Worm (Caenorhabditis elegans) whole organism, L4 larva: ENCODE measurements around the gene ptc-3.
A peak's percentile ranks its signal among the peaks of the same experiment; 100 is the strongest.

Experiments used
- F26F4.8 ChIP-seq: fragments of 200-800 bp; sonication (Bioruptor generic); conservative IDR thresholded peaks from 2 replicates; pipeline ENCODE4 v1.3.6; 2022; ENCODE audit warnings: missing genetic modification characterization, missing compliant biosample characterization
- F44E2.7 ChIP-seq: fragments of 200-800 bp; sonication (Bioruptor generic); IDR thresholded peaks from 2 replicates; pipeline ENCODE4 v2.1.2; 2022; ENCODE audit warnings: missing genetic modification characterization, missing compliant biosample characterization
- F49E8.2 ChIP-seq: sonication (generic microtip); optimal IDR thresholded peaks from 2 replicates; lab custom pipeline; 2016; ENCODE audit warnings: missing compliant biosample characterization, mild to moderate bottlenecking, missing genetic modification characterization, borderline replicate concordance
- T26A8.4 ChIP-seq: fragments of 200-800 bp; sonication (Bioruptor generic); IDR thresholded peaks from 2 replicates; pipeline ENCODE4 v1.3.6; 2022; ENCODE audit warnings: missing genetic modification characterization, missing compliant biosample characterization
- Y75B8A.6 ChIP-seq: fragments of 200-800 bp; sonication (Bioruptor generic); IDR thresholded peaks from 2 replicates; pipeline ENCODE4 v1.3.6; 2022; ENCODE audit warnings: missing genetic modification reagents, missing genetic modification characterization, missing compliant biosample characterization
- aha-1 ChIP-seq: fragments of 150-350 bp; peaks from one replicate; lab custom pipeline; 2014; ENCODE audit warnings: missing biosample characterization, missing genetic modification characterization
- arid-1 ChIP-seq: fragments of 200-800 bp; sonication (Bioruptor generic); conservative IDR thresholded peaks from 2 replicates; pipeline ENCODE4 v1.3.6; 2022; ENCODE audit warnings: missing genetic modification reagents, missing genetic modification characterization, missing compliant biosample characterization
- ceh-62 ChIP-seq: sonication (generic microtip); optimal IDR thresholded peaks from 2 replicates; lab custom pipeline; 2017; ENCODE audit warnings: missing biosample characterization, missing genetic modification characterization
- daf-16 ChIP-seq, 3 experiments: sonication (generic microtip); optimal IDR thresholded peaks; 2 replicates each; lab custom pipeline; 2016 to 2017; ENCODE audit warnings: missing genetic modification characterization in 3 of 3, missing genetic modification reagents in 3 of 3, mild to moderate bottlenecking in 2 of 3, missing compliant biosample characterization in 2 of 3, missing biosample characterization in 1 of 3, moderate library complexity in 1 of 3
- dmd-6 ChIP-seq: fragments of 200-800 bp; sonication (Bioruptor generic); IDR thresholded peaks from 2 replicates; pipeline ENCODE4 v1.3.6; 2022; ENCODE audit warnings: missing genetic modification reagents, missing genetic modification characterization, missing compliant biosample characterization
- dmd-8 ChIP-seq: fragments of 200-800 bp; sonication (Bioruptor generic); IDR thresholded peaks from 2 replicates; pipeline ENCODE4 v1.3.6; 2022; ENCODE audit warnings: missing genetic modification characterization, missing compliant biosample characterization
- dmd-9 ChIP-seq: fragments of 200-800 bp; sonication (Bioruptor generic); IDR thresholded peaks from 2 replicates; pipeline ENCODE4 v1.3.6; 2022; ENCODE audit warnings: missing genetic modification reagents, missing genetic modification characterization, missing compliant biosample characterization
- dve-1 ChIP-seq: sonication (generic microtip); optimal IDR thresholded peaks from 2 replicates; lab custom pipeline; 2017; ENCODE audit warnings: antibody characterized with exemption, mild to moderate bottlenecking, missing genetic modification characterization, missing compliant biosample characterization; ENCODE audit not compliant: insufficient read depth
- hlh-11 ChIP-seq: fragments of 200-800 bp; sonication (Bioruptor generic); optimal IDR thresholded peaks from 2 replicates; lab custom pipeline; 2018; ENCODE audit warnings: mild to moderate bottlenecking, missing genetic modification characterization, missing compliant biosample characterization
- hlh-30 ChIP-seq: sonication (generic microtip); optimal IDR thresholded peaks from 2 replicates; lab custom pipeline; 2017; ENCODE audit warnings: antibody characterized with exemption, mild to moderate bottlenecking, missing genetic modification characterization, missing compliant biosample characterization; ENCODE audit not compliant: insufficient read depth
- jun-1 ChIP-seq: fragments of 150-350 bp; optimal IDR thresholded peaks from 2 replicates; lab custom pipeline; 2014; ENCODE audit warnings: missing biosample characterization, missing genetic modification reagents, missing genetic modification characterization
- lim-7 ChIP-seq: fragments of 200-800 bp; sonication (Bioruptor generic); IDR thresholded peaks from 2 replicates; pipeline ENCODE4 v1.3.6; 2022; ENCODE audit warnings: missing genetic modification characterization, missing compliant biosample characterization
- lin-15B ChIP-seq: fragments of 150-350 bp; sonication (generic microtip); optimal IDR thresholded peaks from 3 replicates; lab custom pipeline; 2014; ENCODE audit warnings: missing biosample characterization, missing genetic modification characterization
- lin-29 ChIP-seq: fragments of 200-800 bp; sonication (Bioruptor generic); IDR thresholded peaks from 2 replicates; pipeline ENCODE4 v1.3.6; 2022; ENCODE audit warnings: missing genetic modification reagents, missing genetic modification characterization, missing compliant biosample characterization
- lsy-2 ChIP-seq, 2 experiments: fragments of 150-350 bp in 1 of 2; sonication (generic microtip) in 1 of 2; optimal IDR thresholded peaks; 2 replicates each; lab custom pipeline; 2014 to 2017; ENCODE audit warnings: missing biosample characterization in 2 of 2, missing genetic modification characterization in 2 of 2
- madf-9 ChIP-seq: fragments of 200-800 bp; sonication (Bioruptor generic); conservative IDR thresholded peaks from 2 replicates; pipeline ENCODE4 v1.3.6; 2022; ENCODE audit warnings: missing genetic modification reagents, missing genetic modification characterization, missing compliant biosample characterization
- mdl-1 ChIP-seq, 2 experiments: fragments of 150-350 bp in 1 of 2; sonication (generic microtip) in 1 of 2; optimal IDR thresholded peaks; 2 replicates each; lab custom pipeline; 2014 to 2017; ENCODE audit warnings: missing biosample characterization in 2 of 2, missing genetic modification characterization in 2 of 2
- mep-1 ChIP-seq: fragments of 150-350 bp; sonication (generic microtip); optimal IDR thresholded peaks from 3 replicates; lab custom pipeline; 2014; ENCODE audit warnings: missing biosample characterization, missing genetic modification characterization
- nhr-28 ChIP-seq: fragments of 150-350 bp; optimal IDR thresholded peaks from 2 replicates; lab custom pipeline; 2014; ENCODE audit warnings: missing biosample characterization, missing genetic modification characterization
- nhr-42 ChIP-seq: fragments of 200-800 bp; sonication (Bioruptor generic); IDR thresholded peaks from 2 replicates; pipeline ENCODE4 v1.3.6; 2022; ENCODE audit warnings: missing genetic modification characterization, missing compliant biosample characterization
- nhr-6 ChIP-seq: fragments of 150-350 bp; optimal IDR thresholded peaks from 2 replicates; lab custom pipeline; 2014; ENCODE audit warnings: missing biosample characterization, missing genetic modification characterization
- nhr-77 ChIP-seq: fragments of 150-350 bp; optimal IDR thresholded peaks from 2 replicates; lab custom pipeline; 2014; ENCODE audit warnings: missing biosample characterization, missing genetic modification characterization
- pha-4 ChIP-seq, 2 experiments: fragments of 150-350 bp in 1 of 2; fragments of 200-800 bp in 1 of 2; sonication (Bioruptor generic) in 1 of 2; IDR thresholded peaks in 1 of 2; optimal IDR thresholded peaks in 1 of 2; 2 replicates each; pipeline versions ENCODE4 v1.3.6 to Lab custom; 2014 to 2022; ENCODE audit warnings: missing genetic modification characterization in 2 of 2, missing genetic modification reagents in 2 of 2, missing biosample characterization in 1 of 2, missing compliant biosample characterization in 1 of 2
- php-3 ChIP-seq: fragments of 200-800 bp; sonication (Bioruptor generic); IDR thresholded peaks from 2 replicates; pipeline ENCODE4 v1.3.6; 2022; ENCODE audit warnings: missing genetic modification reagents, missing genetic modification characterization, missing compliant biosample characterization
- sdz-12 ChIP-seq: fragments of 200-800 bp; sonication (Bioruptor generic); optimal IDR thresholded peaks from 2 replicates; lab custom pipeline; 2018; ENCODE audit warnings: mild to moderate bottlenecking, missing genetic modification characterization, missing compliant biosample characterization
- set-16 ChIP-seq: fragments of 200-800 bp; sonication (Bioruptor generic); IDR thresholded peaks from 2 replicates; pipeline ENCODE4 v1.3.6; 2022; ENCODE audit warnings: missing genetic modification reagents, missing genetic modification characterization, missing compliant biosample characterization
- skn-1 ChIP-seq: fragments of 150-350 bp; optimal IDR thresholded peaks from 2 replicates; lab custom pipeline; 2014; ENCODE audit warnings: missing biosample characterization, missing genetic modification characterization
- snpc-1.2 ChIP-seq: fragments of 200-800 bp; sonication (Bioruptor generic); IDR thresholded peaks from 2 replicates; pipeline ENCODE4 v1.3.6; 2022; ENCODE audit warnings: missing genetic modification reagents, missing genetic modification characterization, missing compliant biosample characterization
- snpc-4 ChIP-seq: fragments of 150-350 bp; optimal IDR thresholded peaks from 2 replicates; lab custom pipeline; 2014; ENCODE audit warnings: missing biosample characterization, missing genetic modification characterization
- spr-1 ChIP-seq: sonication (generic microtip); optimal IDR thresholded peaks from 2 replicates; lab custom pipeline; 2016; ENCODE audit warnings: mild to moderate bottlenecking, missing genetic modification characterization, missing compliant biosample characterization
- unc-62 ChIP-seq, 3 experiments: fragments of 150-350 bp in 1 of 3; sonication (generic microtip); optimal IDR thresholded peaks in 2 of 3; peaks in 1 of 3; 1 replicate in 1 of 3; 2 replicates in 2 of 3; lab custom pipeline; 2014 to 2017; ENCODE audit warnings: missing biosample characterization in 3 of 3, missing genetic modification characterization in 3 of 3, missing genetic modification reagents in 3 of 3, missing genotype in 1 of 3
- vab-7 ChIP-seq: fragments of 200-800 bp; sonication (Bioruptor generic); IDR thresholded peaks from 2 replicates; pipeline ENCODE4 v1.3.6; 2022; ENCODE audit warnings: missing genetic modification reagents, missing genetic modification characterization, missing compliant biosample characterization
- zfp-2 ChIP-seq: sonication (generic microtip); optimal IDR thresholded peaks from 2 replicates; lab custom pipeline; 2016; ENCODE audit warnings: mild to moderate bottlenecking, missing genetic modification characterization, missing compliant biosample characterization
- ztf-7 ChIP-seq: fragments of 150-350 bp; optimal IDR thresholded peaks from 2 replicates; lab custom pipeline; 2014; ENCODE audit warnings: missing biosample characterization, missing genetic modification characterization

Gene ptc-3

DNA sequence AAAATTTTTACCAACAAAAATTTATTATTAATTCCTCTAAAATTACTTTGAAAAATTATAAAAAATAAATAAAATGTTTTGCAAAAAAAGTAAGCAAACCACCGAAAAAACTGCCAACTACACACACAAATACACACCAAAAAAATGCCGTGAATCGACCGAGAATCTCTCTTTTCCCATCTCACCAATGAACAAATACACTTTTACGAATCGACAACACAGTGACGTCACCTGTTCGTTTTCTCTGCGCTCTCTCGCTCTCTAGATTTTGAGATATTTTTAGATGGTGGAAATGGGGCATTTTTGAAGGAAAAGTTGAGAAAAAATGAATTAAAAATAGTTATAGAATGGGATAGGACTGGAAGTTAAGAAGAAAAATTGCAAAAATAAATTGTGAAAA, 20.3 kb downstream of the ptc-3 start:
- TF ChIP-seq nhr-42 (GFP tag; lab: Robert Waterston, UW), result no peak
- TF ChIP-seq aha-1, result peak; percentile 36
- TF ChIP-seq nhr-6, result peak; percentile 25
- TF ChIP-seq nhr-28 (tag; lab: Kevin White, UChicago), result peak; percentile 53
- TF ChIP-seq set-16, result no peak
- peak in 1 of 2 experiments; percentile 11 for TF ChIP-seq daf-16 (GFP tag; optimal IDR thresholded peaks at IDR 0.05; lab: Kevin White, UChicago)
- peak; percentile 40 for TF ChIP-seq daf-16 (tag; optimal IDR thresholded peaks at IDR 0.05; lab: Kevin White, UChicago)
- no peak for TF ChIP-seq vab-7 (GFP tag; lab: Robert Waterston, UW)
- TF ChIP-seq lin-29, result no peak
- TF ChIP-seq dmd-6, result peak; percentile 22; the same call in 1 of the 2 replicates
- no peak for TF ChIP-seq ceh-62 (tag; lab: Kevin White, UChicago)
- TF ChIP-seq php-3 (GFP tag; lab: Robert Waterston, UW), result no peak
- TF ChIP-seq lsy-2 (tag; optimal IDR thresholded peaks at IDR 0.05; lab: Kevin White, UChicago), result peak in 1 of 2 experiments; percentile 38
- no peak for TF ChIP-seq unc-62 (GFP tag; optimal IDR thresholded peaks at IDR 0.05 in 1 of 2; lab: Kevin White, UChicago)
- no peak for TF ChIP-seq unc-62 (tag; optimal IDR thresholded peaks at IDR 0.05; lab: Kevin White, UChicago)
- no peak for TF ChIP-seq pha-4 (GFP tag; IDR thresholded peaks at IDR 0.05; lab: Robert Waterston, UW)
- peak; percentile 50 for TF ChIP-seq pha-4 (tag; optimal IDR thresholded peaks at IDR 0.05; lab: Kevin White, UChicago)
- TF ChIP-seq dmd-9 (GFP tag; lab: Robert Waterston, UW), result no peak
- TF ChIP-seq hlh-11 (tag; lab: Kevin White, UChicago), result peak; percentile 9
- no peak for TF ChIP-seq arid-1 (GFP tag; lab: Robert Waterston, UW)

DNA sequence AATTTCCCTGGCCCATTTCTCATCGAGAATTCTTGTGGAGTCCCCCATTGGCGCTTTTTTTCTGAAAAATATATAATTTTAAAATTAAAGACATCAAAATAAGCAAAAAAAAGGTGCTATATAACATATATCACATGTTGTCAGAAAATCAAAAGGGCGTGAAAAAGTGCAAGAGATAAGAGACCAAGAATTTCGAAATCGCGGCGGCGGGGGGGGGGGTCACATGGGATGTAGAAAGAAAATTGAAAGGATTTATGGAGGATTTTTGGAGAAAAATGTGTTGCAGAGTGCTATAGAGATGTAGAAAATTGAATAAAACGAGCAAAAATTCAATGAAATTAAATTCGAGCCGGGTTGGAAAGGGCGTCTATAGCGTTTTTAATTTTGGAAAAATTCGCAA, 21.2 kb downstream of the ptc-3 start, which contains the start of gene K12H6.6:
Gene K12H6.6, minus strand, starts transcription at position 61 of the 400 bp plus-strand sequence.
- TF ChIP-seq lsy-2 (tag; optimal IDR thresholded peaks at IDR 0.05; lab: Kevin White, UChicago), result peak in 1 of 2 experiments; percentile 24
- TF ChIP-seq hlh-30 (tag; lab: Kevin White, UChicago), result peak; percentile 81
- peak; percentile 11 for TF ChIP-seq dve-1 (tag; lab: Kevin White, UChicago)
- TF ChIP-seq madf-9, result no peak
- TF ChIP-seq F26F4.8 (GFP tag; lab: Robert Waterston, UW), result no peak
- peak; percentile 29 for TF ChIP-seq hlh-11 (tag; lab: Kevin White, UChicago)
- 0 out of 2 replicates have a peak, but pooled peaks have one; percentile 19 for TF ChIP-seq dmd-6
- TF ChIP-seq daf-16 (GFP tag; optimal IDR thresholded peaks at IDR 0.05; lab: Kevin White, UChicago), result no peak
- TF ChIP-seq daf-16 (tag; optimal IDR thresholded peaks at IDR 0.05; lab: Kevin White, UChicago), result peak; percentile 2
- TF ChIP-seq aha-1, result peak; percentile 65
- TF ChIP-seq mep-1 (tag; lab: Kevin White, UChicago), result no peak
- TF ChIP-seq nhr-28 (tag; lab: Kevin White, UChicago), result peak; percentile 17

DNA sequence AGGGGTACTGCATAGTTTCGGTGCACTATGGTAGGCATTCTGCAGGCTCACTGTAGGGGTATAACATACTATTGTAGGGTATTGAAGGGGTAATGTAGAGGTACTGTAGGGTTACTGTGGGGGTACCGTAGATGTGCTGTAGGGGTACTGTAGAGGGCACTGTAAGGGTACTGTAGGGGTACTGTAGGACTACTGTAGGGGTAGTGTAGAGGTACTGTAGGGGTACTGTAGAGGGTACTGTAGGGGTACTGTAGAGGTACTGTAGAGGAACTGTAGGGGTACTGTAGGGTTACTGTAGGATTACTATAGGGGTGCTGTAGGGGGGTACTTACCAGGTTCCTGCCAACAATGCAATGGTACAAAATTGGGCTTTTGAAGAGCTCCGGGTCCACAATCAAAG, 22.2 kb downstream of the ptc-3 start:
- TF ChIP-seq lim-7 (GFP tag; lab: Robert Waterston, UW), result peak; percentile 35; the same call in 1 of the 2 replicates
- TF ChIP-seq dmd-8, result 0 out of 2 replicates have a peak, but pooled peaks have one; percentile 21
- TF ChIP-seq Y75B8A.6 (GFP tag; lab: Robert Waterston, UW), result no peak
- no peak for TF ChIP-seq zfp-2 (tag; lab: Kevin White, UChicago)
- no peak for TF ChIP-seq ztf-7 (tag; lab: Kevin White, UChicago)
- 0 out of 2 replicates have a peak, but pooled peaks have one; percentile 19 for TF ChIP-seq arid-1 (GFP tag; lab: Robert Waterston, UW)
- TF ChIP-seq T26A8.4 (GFP tag; lab: Robert Waterston, UW), result no peak
- TF ChIP-seq snpc-1.2, result peak; percentile 40; the same call in 1 of the 2 replicates
- TF ChIP-seq jun-1 (tag; lab: Kevin White, UChicago), result no peak
- TF ChIP-seq F49E8.2 (tag; lab: Kevin White, UChicago), result no peak
- no peak for TF ChIP-seq skn-1 (tag; lab: Kevin White, UChicago)
- TF ChIP-seq F44E2.7 (GFP tag; lab: Robert Waterston, UW), result 0 out of 2 replicates have a peak, but pooled peaks have one; percentile 53
- TF ChIP-seq spr-1, result no peak
- TF ChIP-seq sdz-12 (GFP tag; lab: Kevin White, UChicago), result no peak
- TF ChIP-seq lin-15B (tag; lab: Kevin White, UChicago), result no peak
- no peak for TF ChIP-seq nhr-77 (tag; lab: Kevin White, UChicago)
- TF ChIP-seq mdl-1 (tag; optimal IDR thresholded peaks at IDR 0.05; lab: Kevin White, UChicago), result no peak
- no peak for TF ChIP-seq snpc-4 (tag; lab: Kevin White, UChicago)
- no peak for TF ChIP-seq nhr-28 (tag; lab: Kevin White, UChicago)
